Worm (Caenorhabditis elegans): ENCODE results near the gene T20G5.13.

- TF ChIP-seq pqm-1 (tag; optimal IDR thresholded peaks at IDR 0.05) = no peak
- TF ChIP-seq unc-62 (GFP tag; optimal IDR thresholded peaks at IDR 0.05) = no peak
- no peak for TF ChIP-seq ama-1 (optimal IDR thresholded peaks at IDR 0.05)
- TF ChIP-seq sptf-1 (tag; optimal IDR thresholded peaks at IDR 0.05) = no peak
- no peak for TF ChIP-seq mdl-1 (tag; optimal IDR thresholded peaks at IDR 0.05)
- TF ChIP-seq nhr-76 (tag; optimal IDR thresholded peaks at IDR 0.05) = no peak
- TF ChIP-seq skn-1 (tag; optimal IDR thresholded peaks at IDR 0.05) = no peak
- no peak for TF ChIP-seq lin-13 (GFP tag; optimal IDR thresholded peaks at IDR 0.05)
These were observed 15.0 kb downstream of the T20G5.13 start, which contains the start of gene unc-47 for ce11 chrIII:10186160-10186559.

Measured in whole organism, L1 larva.